Fruit fly (Drosophila melanogaster) whole organism, wandering third instar larva: ENCODE data around the gene COX7A.

Source experiments
- Abd-B ChIP-seq: fragments of >200 bp; optimal IDR thresholded peaks from 2 replicates; lab custom pipeline; 2017; ENCODE audit warnings: missing biosample characterization, missing genetic modification characterization
- CG32264 ChIP-seq: fragments of 200-800 bp; sonication (Bioruptor generic); optimal IDR thresholded peaks from 2 replicates; lab custom pipeline; 2016; ENCODE audit warnings: missing biosample characterization, missing genetic modification characterization
- CG9705 ChIP-seq: fragments of 200-800 bp; sonication (Bioruptor generic); optimal IDR thresholded peaks from 2 replicates; lab custom pipeline; 2018; ENCODE audit warnings: missing biosample characterization, mild to moderate bottlenecking, missing genetic modification characterization
- CrebA ChIP-seq: fragments of 200-800 bp; sonication (Bioruptor generic); optimal IDR thresholded peaks from 2 replicates; lab custom pipeline; 2016; ENCODE audit warnings: missing biosample characterization, mild to moderate bottlenecking, missing genetic modification characterization, borderline replicate concordance
- Dfd ChIP-seq: fragments of >200 bp; optimal IDR thresholded peaks from 2 replicates; lab custom pipeline; 2017; ENCODE audit warnings: missing biosample characterization, missing genetic modification characterization
- Dif ChIP-seq: fragments of 200-275, 200-300 bp; sonication (Bioruptor generic); optimal IDR thresholded peaks from 2 replicates; lab custom pipeline; 2018; ENCODE audit warnings: missing biosample characterization, missing genetic modification characterization; ENCODE audit not compliant: partially characterized antibody
- GATAd ChIP-seq: sonication (Bioruptor generic); optimal IDR thresholded peaks from 2 replicates; lab custom pipeline; 2016; ENCODE audit warnings: missing biosample characterization, missing genetic modification characterization
- HLH106 ChIP-seq: fragments of 200-800 bp; optimal IDR thresholded peaks from 3 replicates; lab custom pipeline; 2019; ENCODE audit warnings: missing biosample characterization, mild to moderate bottlenecking, missing genetic modification characterization, moderate library complexity
- Hnf4 ChIP-seq: fragments of 200-800 bp; sonication (Bioruptor generic); optimal IDR thresholded peaks from 2 replicates; lab custom pipeline; 2016; ENCODE audit warnings: missing biosample characterization, mild to moderate bottlenecking, missing genetic modification characterization
- Hr78 ChIP-seq: fragments of >200 bp; optimal IDR thresholded peaks from 2 replicates; lab custom pipeline; 2017; ENCODE audit warnings: missing biosample characterization, missing genetic modification characterization
- Hr83 ChIP-seq: fragments of 200-300 bp; sonication (Bioruptor generic); optimal IDR thresholded peaks from 2 replicates; lab custom pipeline; 2016; ENCODE audit warnings: missing biosample characterization, mild to moderate bottlenecking, missing genetic modification characterization, moderate library complexity; ENCODE audit not compliant: poor library complexity, severe bottlenecking
- Jra ChIP-seq: sonication (Bioruptor generic); optimal IDR thresholded peaks from 2 replicates; lab custom pipeline; 2016; ENCODE audit warnings: missing biosample characterization, missing genetic modification characterization
- Mio ChIP-seq: sonication (Bioruptor generic); optimal IDR thresholded peaks from 2 replicates; lab custom pipeline; 2016; ENCODE audit warnings: missing biosample characterization, missing genetic modification characterization
- Myc ChIP-seq: fragments of >200 bp; optimal IDR thresholded peaks from 2 replicates; lab custom pipeline; 2017
- N ChIP-seq: fragments of >200 bp; optimal IDR thresholded peaks from 2 replicates; lab custom pipeline; 2018; ENCODE audit warnings: missing biosample characterization, missing external identifiers, missing genetic modification characterization
- OdsH ChIP-seq: fragments of 200-800 bp; sonication (Bioruptor generic); optimal IDR thresholded peaks from 2 replicates; lab custom pipeline; 2016; ENCODE audit warnings: missing biosample characterization, mild to moderate bottlenecking, missing genetic modification characterization
- Rel ChIP-seq, 2 experiments: fragments of 200-800 bp; sonication (Bioruptor generic) in 1 of 2; optimal IDR thresholded peaks; 2 replicates in 1 of 2; 3 replicates in 1 of 2; lab custom pipeline; 2016 to 2019; ENCODE audit warnings: mild to moderate bottlenecking in 2 of 2, missing biosample characterization in 2 of 2, missing genetic modification characterization in 2 of 2, moderate library complexity in 1 of 2
- Sp1 ChIP-seq: fragments of 200-800 bp; sonication (Bioruptor generic); optimal IDR thresholded peaks from 3 replicates; lab custom pipeline; 2019; ENCODE audit warnings: missing biosample characterization, mild to moderate bottlenecking, missing genetic modification characterization, moderate library complexity
- Vsx2 ChIP-seq: fragments of 200-300, 225-300 bp; sonication (Bioruptor generic); optimal IDR thresholded peaks from 2 replicates; lab custom pipeline; 2018; ENCODE audit warnings: missing biosample characterization, missing genetic modification characterization; ENCODE audit not compliant: partially characterized antibody
- br ChIP-seq: fragments of 200-800 bp; sonication (Bioruptor generic); optimal IDR thresholded peaks from 2 replicates; lab custom pipeline; 2016; ENCODE audit warnings: missing biosample characterization, missing genetic modification characterization
- brk ChIP-seq: fragments of 200-800 bp; sonication (Bioruptor generic); optimal IDR thresholded peaks from 2 replicates; lab custom pipeline; 2016; ENCODE audit warnings: missing biosample characterization, mild to moderate bottlenecking, missing genetic modification characterization
- dl ChIP-seq, 2 experiments: fragments of 175-275, 200-275 bp in 1 of 2; fragments of 200-275 bp in 1 of 2; sonication (Bioruptor generic); optimal IDR thresholded peaks; lab custom pipeline; 2018; ENCODE audit warnings: mild to moderate bottlenecking in 2 of 2, missing biosample characterization in 2 of 2, missing genetic modification characterization in 2 of 2, moderate library complexity in 2 of 2; ENCODE audit not compliant: partially characterized antibody in 2 of 2, insufficient read depth in 1 of 2
- dmrt93B ChIP-seq: fragments of 200-800 bp; sonication (Bioruptor generic); optimal IDR thresholded peaks from 2 replicates; lab custom pipeline; 2018; ENCODE audit warnings: missing biosample characterization, mild to moderate bottlenecking, missing genetic modification characterization
- dsf ChIP-seq: sonication (Bioruptor generic); optimal IDR thresholded peaks from 2 replicates; lab custom pipeline; 2016; ENCODE audit warnings: missing biosample characterization, missing genetic modification characterization, borderline replicate concordance
- ey ChIP-seq: fragments of 200-800 bp; sonication (Bioruptor generic); optimal IDR thresholded peaks from 2 replicates; lab custom pipeline; 2016; ENCODE audit warnings: missing biosample characterization, missing genetic modification characterization
- foxo ChIP-seq, 2 experiments: fragments of 200-800 bp; sonication (Bioruptor generic); optimal IDR thresholded peaks; 2 replicates in 1 of 2; 3 replicates in 1 of 2; lab custom pipeline; 2016 to 2017; ENCODE audit warnings: missing biosample characterization in 2 of 2, missing genetic modification characterization in 2 of 2
- fru ChIP-seq: fragments of 200-800 bp; sonication (Bioruptor generic); optimal IDR thresholded peaks from 3 replicates; lab custom pipeline; 2016; ENCODE audit warnings: missing biosample characterization, mild to moderate bottlenecking, missing genetic modification characterization
- h ChIP-seq: fragments of 200-800 bp; sonication (Bioruptor generic); optimal IDR thresholded peaks from 3 replicates; lab custom pipeline; 2016; ENCODE audit warnings: missing biosample characterization, mild to moderate bottlenecking, missing genetic modification characterization
- jim ChIP-seq: fragments of 175-275, 200-325 bp; sonication (Bioruptor generic); optimal IDR thresholded peaks from 2 replicates; lab custom pipeline; 2016; ENCODE audit warnings: missing biosample characterization, mild to moderate bottlenecking, missing genetic modification characterization
- lola ChIP-seq: fragments of >200 bp; optimal IDR thresholded peaks from 2 replicates; lab custom pipeline; 2017; ENCODE audit warnings: missing biosample characterization, missing genetic modification characterization
- pan ChIP-seq: fragments of >200 bp; optimal IDR thresholded peaks from 2 replicates; lab custom pipeline; 2017
- psq ChIP-seq: fragments of 200-800 bp; sonication (Bioruptor generic); optimal IDR thresholded peaks from 3 replicates; lab custom pipeline; 2017; ENCODE audit warnings: missing biosample characterization, mild to moderate bottlenecking, missing genetic modification characterization, moderate library complexity
- rgr ChIP-seq: fragments of 200-800 bp; sonication (Bioruptor generic); optimal IDR thresholded peaks from 3 replicates; lab custom pipeline; 2016; ENCODE audit warnings: missing biosample characterization, mild to moderate bottlenecking, missing genetic modification characterization
- sage ChIP-seq: fragments of 200-800 bp; sonication (Bioruptor generic); optimal IDR thresholded peaks from 2 replicates; lab custom pipeline; 2016; ENCODE audit warnings: missing biosample characterization, mild to moderate bottlenecking, missing genetic modification characterization
- sv ChIP-seq: fragments of 200-800 bp; sonication (Bioruptor generic); optimal IDR thresholded peaks from 3 replicates; lab custom pipeline; 2016; ENCODE audit warnings: missing biosample characterization, missing genetic modification characterization
- tai ChIP-seq: sonication (Bioruptor generic); optimal IDR thresholded peaks from 2 replicates; lab custom pipeline; 2016; ENCODE audit warnings: missing biosample characterization, missing genetic modification characterization
- usp ChIP-seq: fragments of >200 bp; optimal IDR thresholded peaks from 2 replicates; lab custom pipeline; 2017; ENCODE audit warnings: missing biosample characterization, missing genetic modification characterization
- woc ChIP-seq: sonication (Bioruptor generic); optimal IDR thresholded peaks from 2 replicates; lab custom pipeline; 2016; ENCODE audit warnings: missing biosample characterization, mild to moderate bottlenecking, missing genetic modification characterization

COX7A gene

dm6 chr3R:8334471-8334783, 6.4 kb downstream of the COX7A start:
- TF ChIP-seq Dfd (GFP tag; lab: Kevin White, UChicago) (no peak), woc (GFP tag; lab: Kevin White, UChicago) (no peak), brk (GFP tag; lab: Kevin White, UChicago) (no peak), Sp1 (GFP tag; lab: Kevin White, UChicago) (no peak), usp (no peak), N (no peak), Vsx2 (GFP tag; lab: Kevin White, UChicago) (no peak), psq (GFP tag; lab: Kevin White, UChicago) (peak; percentile 8)
- TF ChIP-seq, all 38 proteins: peak for 1

- TF ChIP-seq dl (GFP tag; optimal IDR thresholded peaks at IDR 0.05; lab: Kevin White, UChicago; ENCODE audit: insufficient read depth in 1 of 2, partially characterized antibody in 2 of 2) (peak; percentile 45 to 52), Myc (lab: Kevin White, UChicago) (no peak), ey (GFP tag; lab: Kevin White, UChicago) (peak; percentile 79), woc (GFP tag; lab: Kevin White, UChicago) (no peak), fru (GFP tag; lab: Kevin White, UChicago) (peak; percentile 90), dsf (GFP tag; lab: Kevin White, UChicago) (peak; percentile 46), Abd-B (GFP tag; lab: Kevin White, UChicago) (no peak), Rel (GFP tag; optimal IDR thresholded peaks at IDR 0.05; lab: Kevin White, UChicago) (no peak), Rel (tag; optimal IDR thresholded peaks at IDR 0.05; lab: Kevin White, UChicago) (peak; percentile 54), usp (no peak), HLH106 (tag; lab: Kevin White, UChicago) (peak; percentile 95), dmrt93B (peak; percentile 97), OdsH (peak; percentile 85), brk (GFP tag; lab: Kevin White, UChicago) (no peak), Jra (GFP tag; lab: Kevin White, UChicago) (peak; percentile 26), psq (GFP tag; lab: Kevin White, UChicago) (peak; percentile 89), CG9705 (peak; percentile 87), CrebA (no peak), Mio (GFP tag; lab: Kevin White, UChicago) (peak; percentile 17), br (GFP tag; lab: Kevin White, UChicago) (peak; percentile 62), rgr (GFP tag; lab: Kevin White, UChicago) (peak; percentile 81), pan (lab: Kevin White, UChicago) (no peak), lola (GFP tag; lab: Kevin White, UChicago) (no peak), h (peak; percentile 90), N (peak; percentile 44), Dif (GFP tag; lab: Kevin White, UChicago) (peak; percentile 78), Dfd (GFP tag; lab: Kevin White, UChicago) (peak; percentile 83), foxo (GFP tag; optimal IDR thresholded peaks at IDR 0.05; lab: Kevin White, UChicago) (peak in 1 of 2 experiments; percentile 93), sv (GFP tag; lab: Kevin White, UChicago) (peak; percentile 83), Sp1 (GFP tag; lab: Kevin White, UChicago) (peak; percentile 94), CG32264 (GFP tag; lab: Kevin White, UChicago) (peak; percentile 1), sage (GFP tag; lab: Kevin White, UChicago) (peak; percentile 69), Vsx2 (GFP tag; lab: Kevin White, UChicago) (no peak), tai (GFP tag; lab: Kevin White, UChicago) (no peak), Hr78 (GFP tag; lab: Kevin White, UChicago) (no peak), GATAd (GFP tag; lab: Kevin White, UChicago) (no peak), Hr83 (GFP tag; lab: Kevin White, UChicago) (peak; percentile 19), jim (GFP tag; lab: Kevin White, UChicago) (no peak), Hnf4 (peak; percentile 49)
- TF ChIP-seq, all 38 proteins: peak for 25
Observed at dm6 chr3R:8333768-8334470, 6.9 kb downstream of the COX7A start, which contains the start of gene Poxm. TSS of gene Poxm (minus strand) at chr3R:8333792.
